Fruit fly (Drosophila melanogaster) whole organism, embryonic: ENCODE data around the gene kraken.

ENCODE experiments used
- B-H1 ChIP-seq: fragments of 200-800 bp; sonication (Bioruptor generic); IDR thresholded peaks from 3 replicates; pipeline ENCODE4 v1.3.6; 2022; ENCODE audit warnings: missing biosample characterization, missing genetic modification characterization
- Bgb ChIP-seq: fragments of 200-800 bp; sonication (Bioruptor generic); IDR thresholded peaks from 2 replicates; pipeline ENCODE4 v1.3.6; 2022; ENCODE audit warnings: missing biosample characterization, missing genetic modification characterization; ENCODE audit not compliant: partially characterized antibody
- CG10209 ChIP-seq: fragments of 200-800 bp; sonication (Bioruptor generic); optimal IDR thresholded peaks from 3 replicates; lab custom pipeline; 2017; ENCODE audit warnings: missing biosample characterization, mild to moderate bottlenecking, missing genetic modification characterization, missing genetic modification reagents
- CG11696 ChIP-seq: fragments of 200-800 bp; sonication (Bioruptor generic); IDR thresholded peaks from 2 replicates; pipeline ENCODE4 v1.3.6; 2022; ENCODE audit warnings: missing biosample characterization, missing genetic modification characterization
- CG1233 ChIP-seq: fragments of 200-800 bp; sonication (Bioruptor generic); optimal IDR thresholded peaks from 4 replicates; lab custom pipeline; 2018; ENCODE audit warnings: missing biosample characterization, mild to moderate bottlenecking, missing genetic modification characterization
- CG12769 ChIP-seq: fragments of 200-800 bp; sonication (Bioruptor generic); optimal IDR thresholded peaks from 2 replicates; lab custom pipeline; 2019; ENCODE audit warnings: missing biosample characterization, mild to moderate bottlenecking, missing genetic modification characterization, moderate library complexity
- CG16813 ChIP-seq: fragments of 200-800 bp; sonication (Bioruptor generic); IDR thresholded peaks from 3 replicates; pipeline ENCODE4 v1.3.6; 2022; ENCODE audit warnings: missing biosample characterization, missing genetic modification characterization; ENCODE audit not compliant: partially characterized antibody
- CG17359 ChIP-seq: fragments of 200-800 bp; sonication (Bioruptor generic); optimal IDR thresholded peaks from 3 replicates; lab custom pipeline; 2018; ENCODE audit warnings: missing biosample characterization, mild to moderate bottlenecking, missing genetic modification characterization, moderate library complexity
- CG17802 ChIP-seq: fragments of 200-800 bp; sonication (Bioruptor generic); optimal IDR thresholded peaks from 2 replicates; lab custom pipeline; 2018; ENCODE audit warnings: missing biosample characterization, mild to moderate bottlenecking, missing genetic modification characterization, moderate library complexity
- CG2129 ChIP-seq: fragments of 200-800 bp; sonication (Bioruptor generic); IDR thresholded peaks from 2 replicates; pipeline ENCODE4 v1.3.6; 2022; ENCODE audit warnings: missing biosample characterization, missing genetic modification characterization; ENCODE audit not compliant: partially characterized antibody
- CG3065 ChIP-seq: fragments of 200-800 bp; sonication (Bioruptor generic); optimal IDR thresholded peaks from 2 replicates; lab custom pipeline; 2016; ENCODE audit warnings: missing biosample characterization, missing genetic modification characterization
- CG32532 ChIP-seq: fragments of 200-800 bp; sonication (Bioruptor generic); IDR thresholded peaks from 2 replicates; pipeline ENCODE4 v1.3.6; 2022; ENCODE audit warnings: missing biosample characterization, missing genetic modification characterization
- CG3281 ChIP-seq: fragments of 200-800 bp; sonication (Bioruptor generic); optimal IDR thresholded peaks from 3 replicates; lab custom pipeline; 2017; ENCODE audit warnings: missing biosample characterization, mild to moderate bottlenecking, missing genetic modification characterization
- CG34224 ChIP-seq: fragments of 200-800 bp; sonication (Bioruptor generic); IDR thresholded peaks from 3 replicates; pipeline ENCODE4 v1.3.6; 2022; ENCODE audit warnings: missing biosample characterization, missing genetic modification characterization; ENCODE audit not compliant: partially characterized antibody
- CG4730 ChIP-seq: fragments of 200-800 bp; sonication (Bioruptor generic); IDR thresholded peaks from 2 replicates; pipeline ENCODE4 v1.3.6; 2022; ENCODE audit warnings: missing biosample characterization, missing genetic modification characterization
- CG7963 ChIP-seq: fragments of 200-800 bp; sonication (Bioruptor generic); IDR thresholded peaks from 3 replicates; pipeline ENCODE4 v1.3.6; 2022; ENCODE audit warnings: missing biosample characterization, missing genetic modification characterization; ENCODE audit not compliant: partially characterized antibody
- CG9437 ChIP-seq: fragments of 200-800 bp; sonication (Bioruptor generic); optimal IDR thresholded peaks from 2 replicates; lab custom pipeline; 2018; ENCODE audit warnings: missing biosample characterization, mild to moderate bottlenecking, missing genetic modification characterization
- CG9876 ChIP-seq: fragments of 200-800 bp; sonication (Bioruptor generic); optimal IDR thresholded peaks from 2 replicates; lab custom pipeline; 2016; ENCODE audit warnings: missing biosample characterization, missing genetic modification characterization
- D ChIP-seq, 2 experiments: fragments of 200-800 bp in 1 of 2; fragments of >200 bp in 1 of 2; sonication (Bioruptor generic) in 1 of 2; optimal IDR thresholded peaks; 2 replicates in 1 of 2; 3 replicates in 1 of 2; lab custom pipeline; 2017; ENCODE audit warnings: mild to moderate bottlenecking in 1 of 2, missing biosample characterization in 1 of 2, missing genetic modification characterization in 1 of 2, missing genetic modification reagents in 1 of 2
- Dp ChIP-seq: fragments of 200-800 bp; sonication (Bioruptor generic); optimal IDR thresholded peaks from 2 replicates; lab custom pipeline; 2018; ENCODE audit warnings: missing biosample characterization, mild to moderate bottlenecking, missing genetic modification characterization, moderate library complexity
- GATAe ChIP-seq: fragments of 200-800 bp; sonication (Bioruptor generic); conservative IDR thresholded peaks from 2 replicates; pipeline ENCODE4 v1.3.6; 2022; ENCODE audit warnings: missing biosample characterization, missing genetic modification characterization
- H15 ChIP-seq: fragments of 200-800 bp; sonication (Bioruptor generic); IDR thresholded peaks from 3 replicates; pipeline ENCODE4 v1.3.6; 2022; ENCODE audit warnings: missing biosample characterization, missing genetic modification characterization
- Meics ChIP-seq: fragments of 200-800 bp; sonication (Bioruptor generic); optimal IDR thresholded peaks from 2 replicates; lab custom pipeline; 2017; ENCODE audit warnings: missing biosample characterization, mild to moderate bottlenecking, missing genetic modification characterization
- NC2β ChIP-seq: fragments of 200-800 bp; sonication (Bioruptor generic); optimal IDR thresholded peaks from 2 replicates; lab custom pipeline; 2016; ENCODE audit warnings: missing biosample characterization, missing genetic modification characterization
- Nf-YC ChIP-seq: fragments of 200-800 bp; optimal IDR thresholded peaks from 3 replicates; lab custom pipeline; 2019; ENCODE audit warnings: missing biosample characterization, mild to moderate bottlenecking, missing genetic modification characterization, moderate library complexity
- PHDP ChIP-seq: fragments of 200-800 bp; sonication (Bioruptor generic); optimal IDR thresholded peaks from 3 replicates; lab custom pipeline; 2018; ENCODE audit warnings: missing biosample characterization, mild to moderate bottlenecking, missing genetic modification characterization, moderate library complexity
- Poxn ChIP-seq: fragments of 200-800 bp; sonication (Bioruptor generic); IDR thresholded peaks from 2 replicates; pipeline ENCODE4 v1.3.6; 2022; ENCODE audit warnings: missing biosample characterization, missing genetic modification characterization
- Ptx1 ChIP-seq: fragments of 200-800 bp; sonication (Bioruptor generic); IDR thresholded peaks from 2 replicates; pipeline ENCODE4 v1.3.6; 2022; ENCODE audit warnings: missing biosample characterization, missing genetic modification characterization
- Stat92E ChIP-seq, 3 experiments: fragments of >200 bp in 2 of 3; fragments of 200-800 bp in 1 of 3; sonication (Bioruptor generic) in 1 of 3; optimal IDR thresholded peaks; 2 replicates each; lab custom pipeline; 2017 to 2019; ENCODE audit warnings: missing biosample characterization in 3 of 3, missing genetic modification characterization in 3 of 3, mild to moderate bottlenecking in 1 of 3, moderate library complexity in 1 of 3
- ap ChIP-seq: fragments of 200-800 bp; sonication (Bioruptor generic); IDR thresholded peaks from 2 replicates; pipeline ENCODE4 v1.3.6; 2022; ENCODE audit warnings: missing biosample characterization, missing genetic modification characterization
- ara ChIP-seq: fragments of 200-800 bp; sonication (Bioruptor generic); IDR thresholded peaks from 2 replicates; pipeline ENCODE4 v1.3.6; 2022; ENCODE audit warnings: missing biosample characterization, missing genetic modification characterization
- bab2 ChIP-seq: fragments of 200-800 bp; sonication (Bioruptor generic); optimal IDR thresholded peaks from 2 replicates; lab custom pipeline; 2016; ENCODE audit warnings: missing biosample characterization, missing genetic modification characterization
- chm ChIP-seq: fragments of 200-800 bp; sonication (Bioruptor generic); IDR thresholded peaks from 2 replicates; pipeline ENCODE4 v1.3.6; 2022; ENCODE audit warnings: missing biosample characterization, missing genetic modification characterization
- ci ChIP-seq: fragments of 200-800 bp; sonication (Bioruptor generic); IDR thresholded peaks from 3 replicates; pipeline ENCODE4 v1.3.6; 2022; ENCODE audit warnings: missing biosample characterization, missing genetic modification characterization
- dimm ChIP-seq: fragments of 200-800 bp; sonication (Bioruptor generic); IDR thresholded peaks from 2 replicates; pipeline ENCODE4 v1.3.6; 2022; ENCODE audit warnings: missing biosample characterization, missing genetic modification characterization
- eyg ChIP-seq: fragments of 200-800 bp; sonication (Bioruptor generic); optimal IDR thresholded peaks from 3 replicates; lab custom pipeline; 2016; ENCODE audit warnings: missing biosample characterization, missing genetic modification characterization
- gce ChIP-seq: fragments of 200-800 bp; sonication (Bioruptor generic); IDR thresholded peaks from 3 replicates; pipeline ENCODE4 v1.3.6; 2022; ENCODE audit warnings: missing biosample characterization, missing genetic modification characterization
- hb ChIP-seq: fragments of 200-800 bp; sonication (Bioruptor generic); IDR thresholded peaks from 3 replicates; pipeline ENCODE4 v1.3.6; 2022; ENCODE audit warnings: missing biosample characterization, missing genetic modification characterization; ENCODE audit not compliant: partially characterized antibody
- inv ChIP-seq: fragments of 200-800 bp; sonication (Bioruptor generic); IDR thresholded peaks from 2 replicates; pipeline ENCODE4 v1.3.6; 2022; ENCODE audit warnings: missing biosample characterization, missing genetic modification characterization; ENCODE audit not compliant: partially characterized antibody
- jing ChIP-seq: fragments of 200-800 bp; sonication (Bioruptor generic); optimal IDR thresholded peaks from 2 replicates; lab custom pipeline; 2018; ENCODE audit warnings: missing biosample characterization, mild to moderate bottlenecking, missing genetic modification characterization
- kay ChIP-seq: fragments of 200-800 bp; sonication (Bioruptor generic); optimal IDR thresholded peaks from 2 replicates; lab custom pipeline; 2016; ENCODE audit warnings: missing biosample characterization, missing genetic modification characterization
- ken ChIP-seq: fragments of 200-800 bp; sonication (Bioruptor generic); IDR thresholded peaks from 3 replicates; pipeline ENCODE4 v1.3.6; 2022; ENCODE audit warnings: missing biosample characterization, missing genetic modification characterization
- sd ChIP-seq: fragments of 200-800 bp; sonication (Bioruptor generic); optimal IDR thresholded peaks from 3 replicates; lab custom pipeline; 2018; ENCODE audit warnings: missing biosample characterization, mild to moderate bottlenecking, missing genetic modification characterization, moderate library complexity
- slou ChIP-seq: fragments of 200-800 bp; sonication (Bioruptor generic); optimal IDR thresholded peaks from 3 replicates; lab custom pipeline; 2016; ENCODE audit warnings: missing biosample characterization, missing genetic modification characterization
- tll ChIP-seq, 2 experiments: fragments of 200-800 bp in 1 of 2; fragments of >200 bp in 1 of 2; sonication (Bioruptor generic) in 1 of 2; optimal IDR thresholded peaks; 2 replicates each; lab custom pipeline; 2017 to 2019; ENCODE audit warnings: missing biosample characterization in 2 of 2, missing genetic modification characterization in 2 of 2, mild to moderate bottlenecking in 1 of 2, moderate library complexity in 1 of 2
- unc-4 ChIP-seq: fragments of 200-800 bp; sonication (Bioruptor generic); IDR thresholded peaks from 2 replicates; pipeline ENCODE4 v1.3.6; 2022; ENCODE audit warnings: missing biosample characterization, missing genetic modification characterization; ENCODE audit not compliant: partially characterized antibody
- yki ChIP-seq: fragments of >200 bp; optimal IDR thresholded peaks from 3 replicates; lab custom pipeline; 2018
- zen2 ChIP-seq: fragments of 200-800 bp; sonication (Bioruptor generic); IDR thresholded peaks from 3 replicates; pipeline ENCODE4 v1.3.6; 2022; ENCODE audit warnings: missing biosample characterization, missing genetic modification characterization; ENCODE audit not compliant: partially characterized antibody

kraken gene

DNA sequence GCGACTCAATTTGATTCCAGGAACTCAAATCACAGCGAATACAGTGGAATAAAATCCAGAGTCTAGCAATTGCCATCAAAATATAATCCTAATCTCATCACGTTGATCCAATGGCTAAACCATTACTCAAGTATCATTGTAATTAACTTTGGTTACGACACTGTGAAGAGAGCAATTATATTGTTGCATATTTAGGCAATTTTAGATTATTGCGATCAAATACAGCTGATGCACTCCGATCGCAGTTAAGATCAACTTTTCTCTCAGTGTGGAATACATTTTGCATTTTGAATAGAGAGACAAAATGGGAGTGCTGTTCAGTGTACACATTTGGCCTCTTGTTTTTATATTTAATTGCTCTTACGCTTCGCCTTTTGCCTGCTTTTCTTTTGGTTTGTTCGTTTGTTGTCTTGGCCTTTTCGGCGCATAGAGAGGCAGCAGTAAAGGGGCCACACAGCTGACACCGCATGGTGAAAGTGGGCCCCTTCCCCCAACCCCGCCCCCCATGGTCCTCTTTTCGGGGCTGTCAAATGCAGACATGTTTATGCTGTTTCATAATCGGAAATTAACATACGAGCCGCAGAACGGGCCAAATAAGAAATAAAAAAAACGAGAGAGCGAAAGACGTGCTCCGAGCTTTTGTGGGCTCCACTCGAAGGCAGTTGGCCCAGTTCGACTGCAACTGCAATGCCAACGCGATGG is 6.2 kb upstream of the kraken start (continued):
- TF ChIP-seq CG16813 (GFP tag; lab: Robert Waterston, UW) (no peak), slou (GFP tag; lab: Kevin White, UChicago) (no peak), ap (peak; percentile 34), GATAe (no peak), sd (tag; lab: Kevin White, UChicago) (no peak), hb (GFP tag; lab: Robert Waterston, UW) (no peak), Nf-YC (no peak), CG34224 (GFP tag; lab: Robert Waterston, UW) (no peak), Poxn (GFP tag; lab: Robert Waterston, UW) (no peak), Bgb (GFP tag; lab: Robert Waterston, UW) (no peak), inv (no peak), gce (GFP tag; lab: Robert Waterston, UW) (no peak), CG32532 (GFP tag; lab: Robert Waterston, UW) (no peak), CG4730 (GFP tag; lab: Robert Waterston, UW) (no peak), tll (GFP tag; optimal IDR thresholded peaks at IDR 0.05; lab: Kevin White, UChicago) (no peak), Dp (GFP tag; lab: Kevin White, UChicago) (no peak), unc-4 (no peak), eyg (GFP tag; lab: Kevin White, UChicago) (peak; percentile 11), CG17802 (tag; lab: Kevin White, UChicago) (peak; percentile 34), H15 (0 out of 3 replicates have a peak, but pooled peaks have one; percentile 51), CG1233 (no peak), Meics (peak; percentile 26), bab2 (GFP tag; lab: Kevin White, UChicago) (peak; percentile 63), D (optimal IDR thresholded peaks at IDR 0.05; lab: Kevin White, UChicago) (no peak), D (GFP tag; optimal IDR thresholded peaks at IDR 0.05; lab: Kevin White, UChicago) (peak; percentile 40), CG3281 (GFP tag; lab: Kevin White, UChicago) (peak; percentile 55), CG3065 (GFP tag; lab: Kevin White, UChicago) (peak; percentile 41), Ptx1 (peak; percentile 71), chm (peak; percentile 34; the same call in 1 of the 2 replicates), CG17359 (peak; percentile 75), CG9876 (GFP tag; lab: Kevin White, UChicago) (no peak), ara (no peak), CG12769 (peak; percentile 69), yki (lab: Kevin White, UChicago) (no peak), ci (GFP tag; lab: Robert Waterston, UW) (peak; percentile 44; the same call in 2 of the 3 replicates), CG2129 (GFP tag; lab: Robert Waterston, UW) (no peak), dimm (GFP tag; lab: Robert Waterston, UW) (no peak), CG9437 (GFP tag; lab: Kevin White, UChicago) (peak; percentile 52), Stat92E (GFP tag; optimal IDR thresholded peaks at IDR 0.05; lab: Kevin White, UChicago) (peak in 1 of 3 experiments; percentile 95), CG10209 (GFP tag; lab: Kevin White, UChicago) (peak; percentile 58), jing (GFP tag; lab: Kevin White, UChicago) (peak; percentile 61), CG7963 (no peak), PHDP (peak; percentile 74), ken (GFP tag; lab: Robert Waterston, UW) (0 out of 3 replicates have a peak, but pooled peaks have one; percentile 21), CG11696 (GFP tag; lab: Robert Waterston, UW) (no peak), zen2 (no peak), B-H1 (GFP tag; lab: Robert Waterston, UW) (no peak; the same call in 1 of the 3 replicates), NC2β (peak; percentile 14), kay (peak; percentile 15)
